Fruit fly (Drosophila melanogaster): Measurements from ENCODE around the gene CG11816.

- no peak for TF ChIP-seq usp (GFP tag; optimal IDR thresholded peaks at IDR 0.05)
- TF ChIP-seq psq (optimal IDR thresholded peaks at IDR 0.05) = no peak
Observed at dm6 chrX:13605381-13605780, 49.8 kb upstream of the CG11816 start, which contains the start of gene CG11178.
